Fruit fly (Drosophila melanogaster): Measurements from ENCODE around the gene MsrA.

DNA sequence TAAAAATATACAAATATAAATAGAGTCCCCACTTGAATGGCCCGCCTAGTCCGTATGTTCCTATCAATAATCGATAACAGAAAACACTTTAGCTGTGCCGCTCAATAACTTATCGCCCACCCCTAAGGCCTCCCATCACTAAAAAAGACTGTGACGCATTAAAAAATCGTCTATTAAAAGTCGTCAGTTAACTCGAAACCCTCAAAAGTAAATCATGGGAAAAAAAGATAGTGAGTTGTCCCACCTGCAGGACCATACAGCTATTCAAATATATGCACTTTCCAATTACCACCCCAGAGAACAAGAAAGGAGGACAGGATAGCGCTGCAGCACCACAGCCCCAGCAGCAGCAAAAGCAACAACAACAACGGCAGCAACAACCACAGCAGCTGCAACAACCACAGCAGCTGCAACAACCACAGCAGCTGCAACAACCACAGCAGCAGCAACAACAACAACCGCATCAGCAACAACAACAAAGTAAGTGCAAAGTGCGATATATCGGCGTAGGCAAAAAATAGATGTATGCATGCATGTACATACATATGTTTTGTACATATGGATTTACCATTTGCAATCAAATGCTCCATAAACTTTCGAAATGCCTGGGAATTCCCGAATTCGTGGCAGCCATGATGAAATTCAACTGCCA lies 43.3 kb downstream of the MsrA start, which contains the start of gene AGO2:
- TF ChIP-seq Hr83 (GFP tag; optimal IDR thresholded peaks at IDR 0.05; ENCODE audit: poor library complexity, severe bottlenecking) (peak; percentile 54), dl (GFP tag; optimal IDR thresholded peaks at IDR 0.05; ENCODE audit: insufficient read depth in 1 of 2, partially characterized antibody in 2 of 2) (peak in 1 of 2 experiments; percentile 7), Hr78 (GFP tag; optimal IDR thresholded peaks at IDR 0.05) (no peak), OdsH (GFP tag; optimal IDR thresholded peaks at IDR 0.05) (no peak), rgr (GFP tag; optimal IDR thresholded peaks at IDR 0.05) (no peak), Abd-B (GFP tag; optimal IDR thresholded peaks at IDR 0.05) (no peak), lola (GFP tag; optimal IDR thresholded peaks at IDR 0.05) (no peak)

Measured in whole organism, wandering third instar larva.